Worm (Caenorhabditis elegans): ENCODE data around the gene F20C5.7.

DNA sequence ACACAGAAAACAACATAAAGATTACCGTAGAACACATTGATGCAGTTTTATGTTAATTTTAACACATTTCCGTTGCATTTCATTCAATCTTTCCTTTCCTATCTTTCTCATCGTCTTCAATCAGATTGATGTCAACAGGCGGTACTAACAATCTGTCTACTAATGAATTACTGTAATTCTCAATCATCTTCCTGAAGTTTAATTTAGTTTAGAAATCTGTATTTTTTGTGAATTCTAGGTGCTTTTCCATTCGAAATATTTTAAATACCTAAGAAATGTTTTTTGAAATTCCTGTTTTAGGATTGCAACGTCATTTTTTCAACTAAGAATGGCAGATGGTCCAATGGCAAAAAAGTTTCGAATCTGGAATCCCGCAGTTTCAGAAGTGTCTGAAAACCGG lies 21.8 kb downstream of the F20C5.7 start, which contains the start of gene F21D5.9:
- TF ChIP-seq pqm-1 (tag; optimal IDR thresholded peaks at IDR 0.05) (no peak), sdc-2 (tag; optimal IDR thresholded peaks at IDR 0.05) (no peak), fkh-6 (tag; optimal IDR thresholded peaks at IDR 0.05) (no peak), hlh-13 (GFP tag; optimal IDR thresholded peaks at IDR 0.05) (no peak), gmeb-2 (tag; optimal IDR thresholded peaks at IDR 0.05) (no peak)
